Worm (Caenorhabditis elegans): ENCODE data around the gene bar-1.

bar-1 gene

DNA sequence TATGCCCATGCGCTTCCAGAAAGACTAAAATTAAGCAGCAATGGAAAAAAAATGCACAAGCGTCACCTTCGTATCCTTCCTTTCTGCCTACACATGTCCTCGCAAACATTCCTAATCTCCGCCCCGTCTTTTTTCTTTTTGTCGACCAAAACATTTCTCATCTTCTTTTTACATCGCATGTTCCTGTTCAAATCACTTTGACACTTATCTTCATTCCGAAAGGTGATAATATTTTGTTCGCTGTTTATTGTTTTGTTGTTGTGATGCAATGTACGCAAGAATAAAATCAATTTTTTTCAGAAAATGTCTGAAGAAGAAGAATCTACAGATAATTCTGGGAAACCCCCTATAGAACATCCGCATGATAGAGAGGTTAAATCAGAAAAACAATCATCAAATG is 44.1 kb downstream of the bar-1 start, which contains the start of gene ist-1:
TSS of gene ist-1 (plus strand) at position 301 of the 400 bp plus-strand sequence.
- TF ChIP-seq unc-62 (GFP tag; optimal IDR thresholded peaks at IDR 0.05): no peak

DNA sequence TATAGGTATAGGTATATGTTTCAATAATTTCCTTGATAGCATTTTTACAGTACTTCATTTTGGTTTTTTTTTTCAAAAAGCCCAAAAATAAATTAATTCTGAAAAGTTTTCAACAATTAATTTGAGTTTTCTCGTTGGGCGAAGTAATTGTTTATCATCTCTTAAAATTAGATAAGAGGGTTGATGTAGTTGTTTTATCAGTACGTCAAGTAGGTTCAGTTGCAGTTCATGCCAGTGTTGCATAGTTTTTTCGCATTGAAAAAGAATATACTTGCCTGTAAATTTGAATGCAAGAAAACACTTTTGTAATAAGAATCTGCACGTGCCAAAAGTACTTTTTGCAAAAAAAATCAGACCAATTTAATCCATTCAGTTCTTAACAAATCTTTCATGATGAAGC is 45.2 kb downstream of the bar-1 start:
- TF ChIP-seq unc-62 (GFP tag; optimal IDR thresholded peaks at IDR 0.05): no peak

DNA sequence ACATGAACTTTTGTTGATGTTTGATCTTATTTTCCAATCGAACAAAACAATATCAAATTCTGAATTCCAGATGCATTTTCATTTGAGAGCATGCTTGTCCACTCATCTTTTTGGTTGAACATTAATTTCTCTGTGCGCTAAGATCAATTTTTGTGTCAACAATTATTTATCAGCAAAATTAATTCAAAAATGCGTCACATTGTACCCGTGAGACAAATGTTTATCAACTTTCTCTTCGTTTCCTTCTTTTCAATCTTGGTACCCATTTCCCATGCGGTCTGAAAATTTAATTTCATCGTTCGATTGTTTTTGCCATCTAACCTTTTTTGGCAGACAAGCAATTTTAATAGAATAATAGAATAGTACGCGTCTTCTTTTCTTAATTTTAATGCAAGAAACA is 46.4 kb downstream of the bar-1 start:
- no peak for TF ChIP-seq unc-62 (GFP tag; optimal IDR thresholded peaks at IDR 0.05)

DNA sequence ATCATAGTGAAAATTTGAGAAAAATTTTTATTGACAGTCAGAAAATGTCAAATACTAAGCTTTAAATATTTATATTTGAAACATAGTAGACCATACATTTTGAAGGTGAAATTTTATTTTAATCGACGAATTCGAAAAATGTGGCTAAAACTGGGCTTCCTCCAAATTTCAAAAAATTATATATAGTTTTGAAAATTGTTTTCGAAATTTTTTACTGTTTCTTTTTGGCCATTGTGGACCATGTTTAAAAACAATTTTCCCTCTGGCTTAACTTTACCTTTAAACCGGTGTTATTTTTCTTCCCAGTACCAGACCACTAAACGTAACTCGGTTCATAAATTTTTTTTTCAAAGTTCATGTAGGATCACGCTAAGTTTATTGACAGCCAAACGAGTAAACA is 47.8 kb downstream of the bar-1 start:
- no peak for TF ChIP-seq unc-62 (GFP tag; optimal IDR thresholded peaks at IDR 0.05)

DNA sequence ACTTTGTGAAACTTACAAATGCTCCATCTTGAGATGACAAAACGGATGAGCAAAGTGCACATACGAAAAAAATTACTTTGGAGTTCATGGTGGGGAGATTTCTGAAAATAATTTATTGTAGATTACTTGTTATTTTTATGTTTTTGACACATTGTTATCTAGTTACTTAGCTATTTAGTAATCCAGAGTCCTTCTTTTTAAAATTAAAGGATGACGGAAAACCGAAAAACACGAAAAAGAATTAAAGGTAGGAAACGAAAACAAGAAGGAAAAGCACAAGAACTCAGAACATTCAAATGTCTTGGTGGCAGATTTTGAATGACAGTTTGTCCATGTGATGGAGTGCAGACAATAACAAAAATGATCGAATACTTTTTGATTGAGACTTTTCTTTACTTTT is 53.5 kb downstream of the bar-1 start, which contains the start of gene hen-1:
TSS of gene hen-1 (minus strand) at position 101 of the 400 bp plus-strand sequence.
- no peak for TF ChIP-seq unc-62 (GFP tag; optimal IDR thresholded peaks at IDR 0.05)

Data from whole organism, dauer.